Worm (Caenorhabditis elegans): ENCODE data around the gene ttr-50.
A peak's percentile ranks its signal among the peaks of the same experiment; 100 is the strongest.

Gene ttr-50

DNA sequence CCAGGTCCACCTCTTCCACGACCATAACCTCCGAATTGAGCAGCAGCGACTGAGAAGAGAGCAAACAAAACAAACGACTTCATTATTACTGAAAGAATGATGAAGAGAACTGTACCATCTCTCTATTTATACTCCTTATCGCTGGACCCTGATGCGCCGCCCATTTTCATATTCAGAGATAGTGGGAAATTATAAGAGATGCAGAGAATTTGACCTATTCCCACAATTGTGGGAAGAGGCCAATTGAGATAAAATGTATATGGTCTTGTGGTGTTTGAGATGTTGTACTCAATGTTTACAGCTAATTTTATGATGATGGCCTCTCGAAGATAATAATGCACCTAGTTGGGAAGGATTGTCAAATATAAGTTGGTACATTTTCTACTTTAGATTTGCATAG is at the start of gene ttr-50:
TSS of gene ttr-50 (minus strand) at position 101 of the 400 bp plus-strand sequence.
- TF ChIP-seq nhr-76 (tag; optimal IDR thresholded peaks at IDR 0.05) (no peak), ces-1 (GFP tag; optimal IDR thresholded peaks at IDR 0.05) (no peak), cnd-1 (tag; optimal IDR thresholded peaks at IDR 0.05) (no peak), ceh-39 (tag; optimal IDR thresholded peaks at IDR 0.05) (no peak), nhr-12 (tag; optimal IDR thresholded peaks at IDR 0.05) (no peak)

DNA sequence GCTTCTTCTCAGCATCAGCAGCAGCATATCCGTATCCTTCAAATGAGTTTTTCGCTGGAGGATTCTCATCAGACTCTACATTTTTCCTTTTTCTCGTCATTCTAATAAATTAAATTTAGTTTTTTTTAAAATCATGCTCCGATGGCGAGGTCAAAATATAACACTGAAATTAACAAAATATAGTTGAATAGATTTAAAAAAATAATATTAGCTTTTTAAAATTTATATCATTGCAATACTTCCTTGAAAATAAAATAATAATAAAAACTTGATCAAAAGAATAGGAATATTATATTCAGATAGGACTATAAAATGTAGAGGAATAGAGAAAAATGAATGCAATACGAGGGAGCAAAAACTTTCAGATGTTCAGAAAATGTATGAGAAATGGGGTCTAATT is 47.2 kb upstream of the ttr-50 start, which contains the start of gene ZK792.5:
TSS of gene ZK792.5 (minus strand) at position 101 of the 400 bp plus-strand sequence.
- TF ChIP-seq lsy-2 (tag; optimal IDR thresholded peaks at IDR 0.05) (no peak), bed-3 (GFP tag; optimal IDR thresholded peaks at IDR 0.05) (peak; percentile 2), drap-1 (GFP tag; optimal IDR thresholded peaks at IDR 0.05) (no peak)

DNA sequence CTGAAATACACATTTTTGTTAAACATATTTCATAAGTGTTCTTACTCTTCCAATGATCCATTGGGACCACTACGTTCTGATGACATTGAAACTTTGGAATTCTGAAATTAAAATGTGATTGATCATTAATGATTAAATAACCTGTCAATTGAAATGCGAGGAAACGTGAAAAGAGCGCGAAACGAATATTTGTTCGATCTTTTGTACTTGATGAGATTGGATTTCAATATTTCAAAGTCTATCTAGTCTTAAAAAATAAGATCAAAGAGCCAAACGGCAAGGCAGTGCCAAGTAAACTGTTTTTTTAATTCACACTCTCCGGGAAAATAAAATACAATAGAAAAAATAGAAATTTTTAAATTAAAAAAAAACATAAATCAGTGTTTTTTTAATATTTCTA is 41.1 kb upstream of the ttr-50 start, which contains the start of gene ZK792.4:
TSS of gene ZK792.4 (minus strand) at position 101 of the 400 bp plus-strand sequence.
- no peak for TF ChIP-seq ham-2 (GFP tag; optimal IDR thresholded peaks at IDR 0.05)
- no peak for TF ChIP-seq cnd-1 (tag; optimal IDR thresholded peaks at IDR 0.05)
- no peak for TF ChIP-seq zip-8 (tag; optimal IDR thresholded peaks at IDR 0.05)
- TF ChIP-seq mep-1 (tag; optimal IDR thresholded peaks at IDR 0.05) = no peak
- no peak for TF ChIP-seq nhr-76 (tag; optimal IDR thresholded peaks at IDR 0.05)
- no peak for TF ChIP-seq unc-120 (tag; optimal IDR thresholded peaks at IDR 0.05; ENCODE audit: poor library complexity, severe bottlenecking)
- TF ChIP-seq lin-13 (tag; optimal IDR thresholded peaks at IDR 0.05) = no peak
- no peak for TF ChIP-seq nhr-12 (tag; optimal IDR thresholded peaks at IDR 0.05)
- no peak for TF ChIP-seq nhr-2 (tag; optimal IDR thresholded peaks at IDR 0.05)
- no peak for TF ChIP-seq snpc-4 (tag; optimal IDR thresholded peaks at IDR 0.05)
- TF ChIP-seq tbx-8 (GFP tag; optimal IDR thresholded peaks at IDR 0.05) = no peak
- no peak for TF ChIP-seq mab-5 (tag; optimal IDR thresholded peaks at IDR 0.05)
- no peak for TF ChIP-seq ceh-83 (GFP tag; optimal IDR thresholded peaks at IDR 0.05)
- no peak for TF ChIP-seq sem-2 (GFP tag; optimal IDR thresholded peaks at IDR 0.05)
- TF ChIP-seq blmp-1 (tag; optimal IDR thresholded peaks at IDR 0.05) = no peak

DNA sequence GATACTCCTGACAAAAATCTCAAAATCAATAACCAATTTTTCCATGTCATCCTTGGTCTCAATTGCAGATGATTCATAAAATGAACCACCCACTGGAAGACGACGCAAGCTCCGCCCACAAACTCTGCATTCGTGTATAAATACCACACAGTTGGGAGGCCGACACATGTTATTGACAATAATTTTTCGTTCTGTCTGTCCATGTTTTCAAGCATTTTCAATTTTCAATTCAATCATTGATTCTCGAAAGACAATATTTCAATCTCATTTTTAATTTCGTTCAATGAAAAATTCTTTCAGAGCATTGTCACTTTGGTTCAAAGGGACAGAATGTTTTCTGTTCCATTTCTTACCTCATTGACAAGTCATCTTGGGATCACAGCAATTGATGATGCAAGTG is 35.2 kb upstream of the ttr-50 start, which contains the start of gene inx-9:
TSS of gene inx-9 (plus strand) at position 301 of the 400 bp plus-strand sequence.
- TF ChIP-seq zip-8 (tag; optimal IDR thresholded peaks at IDR 0.05) (no peak), mls-2 (tag; optimal IDR thresholded peaks at IDR 0.05) (no peak), ceh-39 (tag; optimal IDR thresholded peaks at IDR 0.05) (no peak), nhr-12 (tag; optimal IDR thresholded peaks at IDR 0.05) (no peak), pha-4 (tag; optimal IDR thresholded peaks at IDR 0.05) (no peak), ham-2 (GFP tag; optimal IDR thresholded peaks at IDR 0.05) (no peak), lin-13 (tag; optimal IDR thresholded peaks at IDR 0.05) (no peak), unc-62 (GFP tag; optimal IDR thresholded peaks at IDR 0.05) (no peak), drap-1 (GFP tag; optimal IDR thresholded peaks at IDR 0.05) (no peak), sem-2 (GFP tag; optimal IDR thresholded peaks at IDR 0.05) (no peak), ztf-11 (tag; optimal IDR thresholded peaks at IDR 0.05) (no peak), sptf-1 (tag; optimal IDR thresholded peaks at IDR 0.05) (no peak), elt-3 (tag; optimal IDR thresholded peaks at IDR 0.05) (no peak)

DNA sequence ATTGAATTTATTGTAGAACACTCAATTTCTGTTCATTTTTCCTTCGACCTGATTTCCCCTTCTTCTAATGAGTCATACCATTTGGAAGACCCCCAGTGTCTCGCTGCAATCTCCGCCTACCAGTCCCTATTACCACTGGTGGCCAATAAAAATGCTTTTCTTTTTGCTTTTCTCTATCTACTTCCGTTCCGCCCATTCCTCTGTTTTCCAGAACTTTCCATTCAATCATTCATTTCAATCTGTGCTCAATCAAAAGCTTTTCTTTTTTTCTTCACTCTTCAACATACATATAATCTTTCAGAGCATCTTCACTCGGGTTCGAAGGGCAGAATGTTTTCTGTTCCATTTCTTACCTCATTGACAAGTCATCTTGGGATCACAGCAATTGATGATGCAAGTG is 32.7 kb upstream of the ttr-50 start, which contains the start of gene inx-8:
TSS of gene inx-8 (plus strand) at position 301 of the 400 bp plus-strand sequence.
- TF ChIP-seq elt-1 (tag; optimal IDR thresholded peaks at IDR 0.05; ENCODE audit: borderline replicate concordance, insufficient read depth) (no peak), nhr-12 (tag; optimal IDR thresholded peaks at IDR 0.05) (no peak), mab-5 (tag; optimal IDR thresholded peaks at IDR 0.05) (no peak), ceh-83 (GFP tag; optimal IDR thresholded peaks at IDR 0.05) (no peak), bed-3 (GFP tag; optimal IDR thresholded peaks at IDR 0.05) (no peak), lsy-2 (tag; optimal IDR thresholded peaks at IDR 0.05) (no peak), blmp-1 (tag; optimal IDR thresholded peaks at IDR 0.05) (no peak), pha-4 (tag; optimal IDR thresholded peaks at IDR 0.05) (no peak), nhr-28 (tag; optimal IDR thresholded peaks at IDR 0.05) (no peak), unc-39 (tag; optimal IDR thresholded peaks at IDR 0.05) (no peak), unc-62 (GFP tag; optimal IDR thresholded peaks at IDR 0.05) (no peak), nhr-76 (tag; optimal IDR thresholded peaks at IDR 0.05) (no peak), zip-8 (tag; optimal IDR thresholded peaks at IDR 0.05) (no peak)

DNA sequence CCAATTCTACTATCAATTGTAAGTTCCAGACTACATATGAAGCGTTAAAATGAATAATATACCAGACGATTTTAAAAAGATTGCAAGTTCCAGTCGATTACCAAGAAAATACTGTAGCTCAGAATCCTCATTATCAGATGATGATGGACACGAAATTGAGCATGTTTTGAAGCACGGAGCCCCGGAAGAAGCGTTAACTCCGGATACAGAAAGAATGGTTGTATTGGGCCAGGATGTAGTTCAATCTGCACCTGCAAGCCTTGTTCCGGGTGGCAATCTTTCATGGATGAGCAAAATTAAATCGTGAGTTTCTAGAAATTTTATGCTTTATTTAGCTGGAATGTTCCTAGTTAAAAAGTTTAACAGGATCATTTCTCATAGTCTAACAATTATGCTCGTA is 27.2 kb upstream of the ttr-50 start, which contains the start of gene atg-4.2:
TSS of gene atg-4.2 (plus strand) at position 24 of the 400 bp plus-strand sequence.
- TF ChIP-seq mab-5 (tag; optimal IDR thresholded peaks at IDR 0.05) (no peak), bed-3 (GFP tag; optimal IDR thresholded peaks at IDR 0.05) (no peak), sptf-1 (tag; optimal IDR thresholded peaks at IDR 0.05) (no peak)
